Fruit fly (Drosophila melanogaster) whole organism: Measurements from ENCODE around the gene Qsox2.

Experiments
- psq ChIP-seq: fragments of >200 bp; optimal IDR thresholded peaks from 2 replicates; lab custom pipeline; 2017
- usp ChIP-seq: fragments of >200 bp; optimal IDR thresholded peaks from 2 replicates; lab custom pipeline; 2017; ENCODE audit warnings: missing biosample characterization, missing genetic modification characterization, mixed read lengths

DNA sequence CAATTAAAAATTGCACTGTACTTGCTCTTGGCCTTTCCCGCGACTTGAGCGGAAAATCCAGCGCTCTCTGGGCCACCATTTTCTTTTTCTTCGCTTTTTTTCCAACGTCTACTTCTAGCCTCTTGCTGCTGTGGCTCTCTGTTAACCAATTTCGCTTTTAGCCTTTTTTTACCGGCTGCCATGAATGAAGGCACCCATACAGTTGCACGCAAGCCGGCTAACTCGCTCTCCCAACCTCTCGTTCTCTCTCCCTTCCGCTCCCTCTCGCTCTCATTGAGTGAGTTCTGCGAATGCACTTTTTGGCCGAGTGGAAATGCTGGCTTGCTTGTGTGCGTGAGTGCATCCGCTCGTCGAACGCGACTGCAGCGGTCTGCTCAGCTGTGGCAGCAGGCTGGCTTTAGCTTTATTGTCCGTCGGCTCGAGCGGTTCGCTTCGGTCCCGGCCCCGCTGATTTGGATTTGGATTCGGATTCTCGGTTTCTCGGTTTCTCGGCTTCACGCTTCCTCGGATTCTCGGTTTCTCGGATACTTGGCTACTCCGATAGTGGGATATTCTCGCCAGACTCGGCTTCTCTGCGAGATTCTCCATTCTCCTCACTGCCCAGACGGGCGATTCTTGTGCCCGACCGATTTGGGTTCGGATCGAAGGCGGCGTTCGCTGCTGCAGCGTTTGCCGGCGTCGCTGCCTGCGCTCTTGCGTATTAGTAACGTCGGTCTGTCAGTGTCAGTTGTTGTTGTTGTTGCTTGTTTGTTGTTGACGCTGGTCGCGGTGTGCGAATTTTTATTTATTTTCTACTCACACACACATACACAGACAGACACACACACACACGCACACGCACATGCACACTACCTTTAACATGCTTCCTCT lies 35.4 kb downstream of the Qsox2 start, which contains the start of gene Eip93F:
- TF ChIP-seq usp (GFP tag; lab: Kevin White, UChicago) (no peak), psq (lab: Kevin White, UChicago) (no peak)
